Worm (Caenorhabditis elegans) whole organism, midembryonic: Measurements from ENCODE around the gene F59B10.6.

ENCODE experiments used
- T22C8.4 ChIP-seq: fragments of 200-800 bp; sonication (Bioruptor generic); IDR thresholded peaks from 2 replicates; pipeline ENCODE4 v1.3.6; 2022; ENCODE audit warnings: missing genetic modification characterization, missing compliant biosample characterization
- cog-1 ChIP-seq: sonication (generic microtip); optimal IDR thresholded peaks from 2 replicates; lab custom pipeline; 2016; ENCODE audit warnings: missing genetic modification characterization, missing compliant biosample characterization
- flt-1 ChIP-seq: fragments of 200-800 bp; sonication (Bioruptor generic); IDR thresholded peaks from 2 replicates; pipeline ENCODE4 v1.3.6; 2022; ENCODE audit warnings: missing genetic modification characterization, missing compliant biosample characterization
- klf-2 ChIP-seq: fragments of 200-800 bp; sonication (Bioruptor generic); conservative IDR thresholded peaks from 2 replicates; pipeline ENCODE4 v1.3.6; 2022; ENCODE audit warnings: missing genetic modification reagents, missing genetic modification characterization, missing compliant biosample characterization
- med-1 ChIP-seq: sonication (generic microtip); optimal IDR thresholded peaks from 2 replicates; lab custom pipeline; 2017; ENCODE audit warnings: missing genetic modification characterization, mild to moderate bottlenecking, missing compliant biosample characterization, antibody characterized with exemption, missing genetic modification reagents; ENCODE audit not compliant: insufficient read depth
- ref-1 ChIP-seq: fragments of 200-800 bp; sonication (Bioruptor generic); conservative IDR thresholded peaks from 2 replicates; pipeline ENCODE4 v1.3.6; 2022; ENCODE audit warnings: missing genetic modification reagents, missing genetic modification characterization, missing compliant biosample characterization
- tab-1 ChIP-seq: fragments of 200-800 bp; sonication (Bioruptor generic); IDR thresholded peaks from 2 replicates; pipeline ENCODE4 v1.3.6; 2022; ENCODE audit warnings: missing genetic modification characterization, missing compliant biosample characterization
- ztf-23 ChIP-seq: fragments of 200-800 bp; sonication (Bioruptor generic); IDR thresholded peaks from 2 replicates; pipeline ENCODE4 v1.3.6; 2022; ENCODE audit warnings: missing genetic modification reagents, missing genetic modification characterization, missing compliant biosample characterization
- ztf-29 ChIP-seq: fragments of 200-800 bp; sonication (Bioruptor generic); IDR thresholded peaks from 2 replicates; pipeline ENCODE4 v1.3.6; 2022; ENCODE audit warnings: missing genetic modification reagents, missing genetic modification characterization, missing compliant biosample characterization

DNA sequence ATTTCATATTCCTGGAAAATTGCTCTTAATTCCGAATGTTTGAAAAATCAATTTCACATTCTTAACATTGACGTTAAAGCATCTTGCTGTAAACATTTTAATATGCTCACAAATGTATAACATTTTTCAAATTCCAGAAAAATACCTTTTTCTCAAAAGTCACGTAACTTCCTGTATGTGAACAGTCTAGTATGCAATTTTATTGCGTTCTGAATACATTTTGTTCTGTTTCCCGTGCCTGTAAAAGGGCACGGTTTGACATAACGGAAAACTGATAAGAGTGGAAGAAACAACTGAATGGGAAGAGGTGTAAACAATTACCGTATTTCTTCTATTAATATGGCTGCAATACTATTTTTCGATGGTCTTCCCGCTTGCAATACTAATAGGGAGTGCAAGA is 41.4 kb downstream of the F59B10.6 start:
- no peak for TF ChIP-seq ztf-23 (GFP tag; lab: Robert Waterston, UW)
- no peak for TF ChIP-seq med-1 (GFP tag; lab: Kevin White, UChicago)
- TF ChIP-seq ztf-29: no peak
- no peak for TF ChIP-seq flt-1 (GFP tag; lab: Robert Waterston, UW)
- TF ChIP-seq klf-2: no peak
- no peak for TF ChIP-seq T22C8.4 (GFP tag; lab: Robert Waterston, UW)
- TF ChIP-seq tab-1 (GFP tag; lab: Robert Waterston, UW): no peak
- TF ChIP-seq cog-1 (tag; lab: Kevin White, UChicago): no peak
- TF ChIP-seq ref-1 (GFP tag; lab: Robert Waterston, UW): no peak
